Fruit fly (Drosophila melanogaster) Kc167 (cell line): Measurements from ENCODE around the gene CkIIalpha-i3.

Experiments used
- Sin3A ChIP-seq: fragments of >200 bp; optimal IDR thresholded peaks from 2 replicates; lab custom pipeline; 2018; ENCODE audit warnings: missing external identifiers
- h ChIP-seq: fragments of >200 bp; optimal IDR thresholded peaks from 3 replicates; lab custom pipeline; 2018; ENCODE audit warnings: missing external identifiers
- insv ChIP-seq: fragments of >200 bp; optimal IDR thresholded peaks from 3 replicates; lab custom pipeline; 2018; ENCODE audit warnings: missing external identifiers
- psq ChIP-seq: fragments of >200 bp; optimal IDR thresholded peaks from 2 replicates; lab custom pipeline; 2017; ENCODE audit warnings: missing external identifiers
- ttk ChIP-seq: sonication (Bioruptor generic); optimal IDR thresholded peaks from 2 replicates; lab custom pipeline; 2017; ENCODE audit warnings: missing external identifiers

DNA sequence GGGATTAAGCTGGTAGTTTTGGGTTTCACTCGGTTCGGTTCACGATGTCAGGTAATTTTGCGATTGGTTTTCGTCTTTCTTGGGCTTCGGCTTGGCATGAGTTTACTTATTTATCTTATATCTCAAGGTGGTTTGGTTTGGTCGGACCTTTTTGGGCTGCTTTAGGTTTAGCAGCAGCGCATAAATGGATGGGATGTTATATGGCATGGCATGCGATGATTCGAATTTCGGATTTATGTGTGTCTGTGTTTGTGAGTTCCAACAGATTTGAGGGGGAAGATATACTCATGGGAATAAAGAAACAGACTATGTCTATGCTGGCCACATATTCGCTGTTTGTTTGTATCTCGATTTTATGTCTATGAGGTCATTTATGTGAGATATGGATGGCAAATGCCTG is 12.7 kb downstream of the CkIIalpha-i3 start:
- no peak for TF ChIP-seq h
- no peak for TF ChIP-seq psq (lab: Kevin White, UChicago)
- no peak for TF ChIP-seq insv
- TF ChIP-seq ttk (lab: Kevin White, UChicago), result no peak
- no peak for TF ChIP-seq Sin3A (lab: Kevin White, UChicago)
